Fruit fly (Drosophila melanogaster) whole organism: ENCODE data around the gene Hs6st.

Experiments
- CG8478 ChIP-seq: fragments of >200 bp; optimal IDR thresholded peaks from 2 replicates; lab custom pipeline; 2018; ENCODE audit warnings: inconsistent platforms
- Dll ChIP-seq: fragments of >200 bp; optimal IDR thresholded peaks from 2 replicates; lab custom pipeline; 2017
- EcR ChIP-seq, 2 experiments: fragments of >200 bp; optimal IDR thresholded peaks; 2 replicates each; lab custom pipeline; 2017; ENCODE audit warnings: missing biosample characterization in 2 of 2, missing genetic modification characterization in 2 of 2, missing genetic modification reagents in 2 of 2
- pan ChIP-seq: fragments of >200 bp; optimal IDR thresholded peaks from 2 replicates; lab custom pipeline; 2017
- psq ChIP-seq: fragments of >200 bp; optimal IDR thresholded peaks from 2 replicates; lab custom pipeline; 2017
- usp ChIP-seq: fragments of >200 bp; optimal IDR thresholded peaks from 2 replicates; lab custom pipeline; 2017; ENCODE audit warnings: missing biosample characterization, missing genetic modification characterization, mixed read lengths

Gene Hs6st

DNA sequence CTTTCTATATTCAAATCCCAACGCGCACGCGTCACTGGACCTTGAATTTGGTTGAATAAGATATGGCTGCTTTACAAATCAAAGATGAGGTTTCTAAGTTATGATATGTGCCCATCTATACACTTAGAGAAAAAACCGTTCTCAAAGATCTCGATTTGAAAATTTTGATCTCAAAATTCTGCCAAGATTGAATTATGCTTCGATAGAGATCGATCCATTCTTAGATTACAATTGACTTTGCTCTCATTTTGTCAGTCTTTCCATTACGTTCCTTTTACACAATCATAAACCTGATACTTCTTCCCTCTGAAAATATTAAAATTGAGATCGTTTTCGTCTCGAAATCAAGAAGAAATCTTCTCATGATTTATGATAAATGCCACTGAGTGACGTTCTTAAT lies 4.4 kb upstream of the Hs6st start:
- no peak for TF ChIP-seq Dll (lab: Kevin White, UChicago)
- no peak for TF ChIP-seq pan (lab: Kevin White, UChicago)
- TF ChIP-seq psq = no peak
- no peak for TF ChIP-seq CG8478 (lab: Kevin White, UChicago)
- no peak for TF ChIP-seq usp (GFP tag; lab: Kevin White, UChicago)
- no peak for TF ChIP-seq EcR (GFP tag; optimal IDR thresholded peaks at IDR 0.05; lab: Kevin White, UChicago)

DNA sequence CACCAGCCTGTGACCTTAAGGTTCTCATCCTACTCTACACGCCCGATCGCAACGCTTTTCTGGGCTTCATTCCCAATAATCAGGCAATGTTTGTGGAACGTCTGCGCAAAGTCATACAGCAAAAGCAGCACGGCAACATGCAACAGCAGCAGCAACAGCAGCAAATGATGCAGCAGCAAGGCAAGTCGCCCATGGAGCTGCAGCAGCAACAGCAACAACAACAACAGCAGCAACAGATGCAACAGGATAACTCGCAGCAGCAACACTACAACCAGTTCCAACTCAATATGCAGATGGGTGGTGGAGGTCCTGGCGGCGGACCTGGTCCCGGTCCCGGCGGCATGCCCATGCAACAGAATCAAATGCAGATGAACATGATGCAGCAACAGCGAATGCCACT lies 2.6 kb upstream of the Hs6st start:
- TF ChIP-seq pan (lab: Kevin White, UChicago) (no peak), EcR (GFP tag; optimal IDR thresholded peaks at IDR 0.05; lab: Kevin White, UChicago) (no peak)

DNA sequence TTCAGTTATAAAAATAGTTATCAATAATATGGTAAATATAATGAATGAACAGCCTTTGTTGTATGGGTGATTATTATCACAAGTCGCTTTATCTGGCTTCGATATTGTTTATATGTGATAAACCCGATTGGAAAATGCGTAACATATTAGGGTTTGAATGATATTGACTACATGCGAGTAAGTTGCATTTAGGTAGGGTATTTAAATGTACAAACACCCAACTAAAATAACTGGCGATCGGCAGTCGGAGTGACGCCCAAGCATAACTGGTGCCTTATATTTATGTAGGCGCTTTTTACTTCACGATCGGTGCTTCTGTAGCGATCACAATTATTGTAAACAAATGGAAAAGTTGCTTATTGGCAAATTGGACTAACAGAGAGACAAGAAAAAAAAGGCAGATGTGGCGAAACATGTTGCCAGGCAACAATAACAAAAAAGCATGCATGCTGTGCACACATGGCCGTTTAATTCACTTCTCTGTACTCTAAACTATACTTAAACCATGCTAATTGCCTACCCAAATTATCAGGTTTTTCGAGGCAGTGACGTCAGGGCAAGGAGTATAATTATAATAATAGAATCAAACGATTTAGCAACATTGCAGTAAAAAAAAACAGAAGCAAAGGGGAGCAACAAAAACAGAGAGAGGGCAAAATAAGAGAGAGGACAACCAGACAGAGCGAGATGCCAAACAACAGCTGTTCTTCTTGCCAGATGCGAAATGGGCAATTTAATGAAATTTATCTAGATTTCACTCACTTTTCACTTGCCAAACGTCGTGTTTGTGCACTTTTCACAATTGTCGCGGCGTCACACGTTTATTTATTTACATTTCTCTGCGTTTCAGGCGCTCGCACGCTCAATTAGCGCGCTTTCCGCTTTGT lies 670 bp downstream of the Hs6st start:
- TF ChIP-seq psq (no peak), Dll (lab: Kevin White, UChicago) (no peak), usp (GFP tag; lab: Kevin White, UChicago) (no peak), pan (lab: Kevin White, UChicago) (no peak), CG8478 (lab: Kevin White, UChicago) (no peak), EcR (GFP tag; optimal IDR thresholded peaks at IDR 0.05; lab: Kevin White, UChicago) (no peak)

DNA sequence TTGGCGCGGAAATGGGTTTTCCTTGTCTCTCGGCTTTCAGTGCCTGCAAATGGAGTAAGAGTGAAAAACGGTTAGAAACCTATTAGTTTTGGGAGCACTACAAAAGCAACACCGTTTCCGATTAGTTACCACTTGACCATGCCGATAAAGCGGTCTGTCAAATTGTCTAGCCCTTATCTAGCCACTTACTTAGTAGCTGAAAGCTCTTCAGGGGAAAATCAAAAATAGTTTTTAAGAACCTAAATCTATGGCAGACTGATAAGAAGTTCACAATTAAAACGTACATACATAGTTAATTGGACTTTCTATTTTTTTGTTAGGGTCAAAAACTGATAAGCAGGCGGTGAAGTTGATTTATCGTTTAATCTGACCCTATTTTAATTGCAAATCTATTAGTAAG lies 1.7 kb downstream of the Hs6st start:
- TF ChIP-seq Dll (lab: Kevin White, UChicago) (no peak), usp (GFP tag; lab: Kevin White, UChicago) (no peak)

DNA sequence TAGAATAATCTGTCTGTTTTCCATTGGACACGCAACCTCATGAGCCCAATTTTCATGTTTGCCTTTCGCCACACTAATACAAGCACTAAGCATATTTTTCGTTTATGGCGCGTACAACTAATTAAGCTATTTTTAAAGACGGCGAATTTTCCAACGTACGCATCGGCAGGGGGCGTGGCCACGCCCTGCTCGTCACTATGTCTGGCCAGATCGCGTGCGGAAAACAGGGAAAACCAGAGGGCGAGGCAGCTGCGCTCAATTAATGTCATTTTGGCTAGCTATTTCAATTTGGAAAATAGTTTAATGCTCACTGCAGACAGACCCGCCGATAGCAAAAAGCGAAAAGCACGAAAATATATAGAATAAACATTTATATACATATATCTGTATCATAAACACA lies 3.6 kb downstream of the Hs6st start:
- TF ChIP-seq EcR (GFP tag; optimal IDR thresholded peaks at IDR 0.05; lab: Kevin White, UChicago) = no peak
- TF ChIP-seq usp (GFP tag; lab: Kevin White, UChicago) = no peak
- no peak for TF ChIP-seq pan (lab: Kevin White, UChicago)
- no peak for TF ChIP-seq Dll (lab: Kevin White, UChicago)

DNA sequence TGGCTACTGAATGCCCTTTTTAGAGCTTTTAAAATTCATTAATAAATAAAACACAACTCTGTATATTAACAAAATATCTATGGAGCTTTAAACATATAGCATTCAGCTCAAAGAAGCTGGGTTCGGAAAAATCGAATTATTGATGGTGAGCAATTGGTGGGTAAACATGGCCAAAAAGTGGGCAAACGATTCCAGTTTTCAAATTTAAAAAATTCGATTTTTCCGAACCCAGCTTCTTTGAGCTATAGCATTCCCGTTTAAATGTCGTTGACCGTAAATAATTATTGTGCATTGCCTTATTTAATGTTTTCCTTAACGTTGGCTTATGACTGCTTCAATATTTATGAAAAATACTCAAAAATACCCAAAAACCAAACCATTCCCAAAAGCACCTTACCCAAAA lies 6.7 kb downstream of the Hs6st start:
- TF ChIP-seq CG8478 (lab: Kevin White, UChicago) (no peak), psq (no peak), EcR (GFP tag; optimal IDR thresholded peaks at IDR 0.05; lab: Kevin White, UChicago) (no peak), usp (GFP tag; lab: Kevin White, UChicago) (no peak), pan (lab: Kevin White, UChicago) (no peak), Dll (lab: Kevin White, UChicago) (no peak)

DNA sequence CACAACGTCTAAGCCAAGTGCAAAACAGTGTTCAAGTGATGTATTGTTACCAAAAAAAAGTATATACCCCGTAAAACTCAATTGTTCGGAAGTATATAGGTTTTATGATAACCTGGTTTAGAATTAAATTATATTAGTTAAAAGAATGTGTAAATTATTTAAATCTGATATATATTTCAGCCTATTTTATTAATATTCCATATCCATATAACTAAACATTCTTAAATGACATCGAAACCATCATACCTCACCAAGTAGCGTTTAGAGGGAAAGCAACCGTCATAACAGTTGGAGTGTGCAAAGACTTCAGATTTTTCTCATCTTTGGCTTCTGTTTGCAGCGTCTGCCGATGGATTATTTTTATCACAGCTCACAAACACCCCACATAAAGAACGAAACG lies 8.8 kb downstream of the Hs6st start:
- TF ChIP-seq Dll (lab: Kevin White, UChicago) = no peak
- TF ChIP-seq EcR (GFP tag; optimal IDR thresholded peaks at IDR 0.05; lab: Kevin White, UChicago) = no peak
- no peak for TF ChIP-seq psq
- no peak for TF ChIP-seq usp (GFP tag; lab: Kevin White, UChicago)
- TF ChIP-seq CG8478 (lab: Kevin White, UChicago) = no peak
- peak; percentile 76 for TF ChIP-seq pan (lab: Kevin White, UChicago)

DNA sequence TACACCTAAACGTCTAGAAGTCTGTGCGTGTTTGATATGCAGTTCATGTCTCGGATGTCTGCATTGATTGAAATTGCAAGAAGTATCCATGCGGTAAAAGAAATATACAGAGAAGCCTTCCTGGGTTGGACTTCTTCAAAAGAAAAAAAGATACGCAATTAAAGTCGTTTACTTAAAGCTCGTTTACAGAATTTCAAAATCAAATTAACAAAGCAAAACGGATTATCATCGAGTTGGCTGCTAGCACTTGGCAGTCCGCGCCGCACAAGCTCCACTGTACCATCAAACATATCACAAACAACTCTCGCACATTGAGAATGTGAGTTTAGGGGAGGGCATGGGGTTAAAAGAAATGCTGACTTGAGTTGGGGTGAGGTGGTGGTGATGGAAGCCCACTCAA lies 9.9 kb downstream of the Hs6st start:
- TF ChIP-seq EcR (GFP tag; optimal IDR thresholded peaks at IDR 0.05; lab: Kevin White, UChicago) (no peak), psq (no peak), usp (GFP tag; lab: Kevin White, UChicago) (no peak), pan (lab: Kevin White, UChicago) (no peak), CG8478 (lab: Kevin White, UChicago) (no peak), Dll (lab: Kevin White, UChicago) (no peak)

DNA sequence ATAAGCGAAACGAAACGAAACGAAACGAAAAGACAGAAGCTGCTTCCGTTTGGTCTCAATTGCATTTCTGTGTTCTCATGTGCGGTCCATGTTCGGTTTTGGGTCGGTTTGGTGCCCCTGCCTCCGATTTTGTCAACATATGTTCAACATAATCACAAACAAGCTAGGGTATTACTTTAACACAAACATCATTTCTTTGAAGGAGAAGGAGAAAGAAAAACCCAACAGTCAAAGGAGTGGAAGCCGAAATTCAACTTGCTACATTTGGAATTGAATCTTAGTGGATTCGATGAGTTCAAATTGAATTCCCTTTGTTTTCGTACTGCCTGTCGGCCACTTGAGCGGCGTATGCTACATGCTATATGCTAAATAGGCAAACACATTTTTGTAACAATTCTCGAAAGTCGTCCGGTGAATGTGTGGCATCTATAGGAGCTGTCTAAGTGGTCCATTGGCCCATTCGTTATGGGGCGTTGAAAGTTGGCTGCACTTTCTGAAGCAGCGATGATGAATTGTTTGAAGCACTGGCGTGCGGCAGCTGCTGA lies 10.7 kb downstream of the Hs6st start:
- TF ChIP-seq Dll (lab: Kevin White, UChicago) (no peak), usp (GFP tag; lab: Kevin White, UChicago) (no peak), EcR (GFP tag; optimal IDR thresholded peaks at IDR 0.05; lab: Kevin White, UChicago) (no peak), pan (lab: Kevin White, UChicago) (no peak), psq (no peak), CG8478 (lab: Kevin White, UChicago) (no peak)

DNA sequence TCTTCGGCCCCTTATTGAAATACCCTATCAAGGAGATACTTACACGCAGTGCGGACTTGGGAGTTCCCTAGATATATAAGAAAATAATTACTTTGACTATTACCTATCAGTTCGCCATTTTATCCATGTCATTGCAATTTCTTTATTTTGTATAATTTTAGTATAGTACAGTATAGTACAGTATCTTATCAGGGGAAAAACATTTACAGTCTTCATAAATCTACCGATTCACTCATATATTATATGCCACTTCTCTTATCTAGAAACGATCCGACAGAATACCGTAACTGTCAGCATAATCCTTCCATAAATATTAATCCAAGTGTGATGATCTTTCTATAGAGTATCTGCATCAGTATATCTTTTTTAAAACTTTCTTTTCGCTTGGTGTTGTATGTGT lies 11.9 kb downstream of the Hs6st start:
- TF ChIP-seq Dll (lab: Kevin White, UChicago) (no peak), pan (lab: Kevin White, UChicago) (no peak), psq (no peak), CG8478 (lab: Kevin White, UChicago) (no peak), usp (GFP tag; lab: Kevin White, UChicago) (no peak), EcR (GFP tag; optimal IDR thresholded peaks at IDR 0.05; lab: Kevin White, UChicago) (no peak)

DNA sequence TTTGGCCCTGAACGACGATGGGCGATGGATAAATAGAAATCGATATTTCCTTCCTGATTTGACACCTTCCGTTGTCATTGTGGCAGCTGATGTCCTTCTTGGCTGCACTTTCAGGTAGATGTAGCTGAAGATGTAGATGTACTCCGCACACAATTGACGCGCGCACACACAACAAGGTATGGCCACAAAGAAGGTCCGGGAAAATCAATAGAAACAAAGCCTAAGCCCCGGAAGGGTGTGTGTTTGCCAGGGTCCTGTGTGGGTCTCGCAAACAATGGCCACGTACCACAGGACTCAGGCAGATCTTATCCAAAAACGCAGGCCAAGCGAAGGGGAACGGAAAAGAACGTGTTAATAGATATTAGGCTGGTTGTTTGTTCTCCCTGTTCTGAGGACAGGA lies 12.9 kb downstream of the Hs6st start:
- TF ChIP-seq pan (lab: Kevin White, UChicago) = no peak
- TF ChIP-seq Dll (lab: Kevin White, UChicago) = no peak
- TF ChIP-seq usp (GFP tag; lab: Kevin White, UChicago) = no peak
- no peak for TF ChIP-seq EcR (GFP tag; optimal IDR thresholded peaks at IDR 0.05; lab: Kevin White, UChicago)
- TF ChIP-seq CG8478 (lab: Kevin White, UChicago) = no peak
- no peak for TF ChIP-seq psq

DNA sequence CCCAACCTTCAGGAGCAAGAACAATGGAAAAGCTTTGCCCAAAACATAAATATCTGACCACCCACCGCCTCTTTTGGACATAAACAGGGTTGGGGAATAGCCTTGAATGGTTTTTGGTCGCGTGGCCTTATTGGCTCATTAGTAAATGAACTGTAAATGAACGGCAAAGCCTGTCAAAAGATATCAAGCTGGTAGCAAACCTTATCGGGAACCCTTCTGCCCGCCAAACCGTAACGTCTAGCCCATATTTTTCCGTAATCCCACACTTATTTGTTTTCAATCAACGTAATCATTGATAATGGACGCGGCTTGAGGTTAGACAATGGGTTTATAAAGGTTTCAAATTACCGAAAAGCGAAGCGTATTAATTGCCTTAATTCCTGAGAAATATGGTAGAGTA lies 22.9 kb downstream of the Hs6st start:
- no peak for TF ChIP-seq usp (GFP tag; lab: Kevin White, UChicago)
- TF ChIP-seq Dll (lab: Kevin White, UChicago) = no peak
- TF ChIP-seq pan (lab: Kevin White, UChicago) = no peak
- TF ChIP-seq EcR (GFP tag; optimal IDR thresholded peaks at IDR 0.05; lab: Kevin White, UChicago) = no peak
- TF ChIP-seq psq = no peak
- TF ChIP-seq CG8478 (lab: Kevin White, UChicago) = no peak
